Fruit fly (Drosophila melanogaster) S2 (cell line): ENCODE measurements around the gene bon.

Source experiments
- CG8478 ChIP-seq: fragments of >200 bp; optimal IDR thresholded peaks from 2 replicates; lab custom pipeline; 2018
- CTCF ChIP-seq, 2 experiments: fragments of >200 bp; optimal IDR thresholded peaks; 2 replicates each; lab custom pipeline; 2018

- TF ChIP-seq CG8478 (lab: Kevin White, UChicago) (no peak), CTCF (optimal IDR thresholded peaks at IDR 0.05; lab: Kevin White, UChicago) (no peak)
Measured at dm6 chr3R:20551487-20552079, 41.4 kb upstream of the bon start.
